Fruit fly (Drosophila melanogaster): ENCODE data around the gene Wnt10.
A peak's percentile ranks its signal among the peaks of the same experiment; 100 is the strongest.

Gene Wnt10

dm6 chr2L:7401627-7402026, 38.4 kb downstream of the Wnt10 start (continued):
- TF ChIP-seq CG2678 (tag; optimal IDR thresholded peaks at IDR 0.05) (peak; percentile 86), CG7963 (GFP tag; IDR thresholded peaks at IDR 0.05; ENCODE audit: partially characterized antibody) (no peak), CG10543 (GFP tag; optimal IDR thresholded peaks at IDR 0.05) (peak; percentile 67), CG16813 (GFP tag; IDR thresholded peaks at IDR 0.05; ENCODE audit: partially characterized antibody) (no peak), CG7271 (tag; optimal IDR thresholded peaks at IDR 0.05) (no peak), vfl (GFP tag; optimal IDR thresholded peaks at IDR 0.05) (peak; percentile 7), dati (GFP tag; IDR thresholded peaks at IDR 0.05) (peak; percentile 59), CG6765 (GFP tag; optimal IDR thresholded peaks at IDR 0.05) (peak; percentile 13), Camta (GFP tag; optimal IDR thresholded peaks at IDR 0.05) (peak; percentile 16), fd102C (GFP tag; optimal IDR thresholded peaks at IDR 0.05) (no peak), kah (GFP tag; optimal IDR thresholded peaks at IDR 0.05) (peak; percentile 8), Dek (tag; optimal IDR thresholded peaks at IDR 0.05) (peak; percentile 68), pzg (GFP tag; optimal IDR thresholded peaks at IDR 0.05) (no peak), CG43689 (GFP tag; IDR thresholded peaks at IDR 0.05) (no peak), ara (GFP tag; IDR thresholded peaks at IDR 0.05) (peak; percentile 71), dan (GFP tag; IDR thresholded peaks at IDR 0.05) (no peak), sob (GFP tag; IDR thresholded peaks at IDR 0.05) (peak; percentile 87), CG34376 (GFP tag; optimal IDR thresholded peaks at IDR 0.05) (no peak), CG2712 (tag; optimal IDR thresholded peaks at IDR 0.05) (peak; percentile 86), CG33213 (GFP tag; optimal IDR thresholded peaks at IDR 0.05) (no peak), dmrt99B (tag; optimal IDR thresholded peaks at IDR 0.05) (peak; percentile 83), hb (GFP tag; IDR thresholded peaks at IDR 0.05; ENCODE audit: partially characterized antibody) (no peak), ash1 (GFP tag; optimal IDR thresholded peaks at IDR 0.05) (no peak), bab2 (GFP tag; optimal IDR thresholded peaks at IDR 0.05) (no peak), slou (GFP tag; optimal IDR thresholded peaks at IDR 0.05) (peak; percentile 12), CG8944 (GFP tag; optimal IDR thresholded peaks at IDR 0.05) (peak; percentile 22), CG4424 (GFP tag; optimal IDR thresholded peaks at IDR 0.05) (peak; percentile 51), az2 (GFP tag; optimal IDR thresholded peaks at IDR 0.05) (peak; percentile 67), sug (tag; optimal IDR thresholded peaks at IDR 0.05) (peak; percentile 63), CG12155 (GFP tag; optimal IDR thresholded peaks at IDR 0.05) (peak; percentile 49), sqz (GFP tag; optimal IDR thresholded peaks at IDR 0.05) (peak; percentile 13), CG13894 (tag; optimal IDR thresholded peaks at IDR 0.05) (peak; percentile 73), GATAe (GFP tag; conservative IDR thresholded peaks at IDR 0.05) (no peak), CG6654 (GFP tag; optimal IDR thresholded peaks at IDR 0.05) (no peak), CG16779 (GFP tag; IDR thresholded peaks at IDR 0.05) (no peak), CG3065 (GFP tag; optimal IDR thresholded peaks at IDR 0.05) (no peak), otp (GFP tag; IDR thresholded peaks at IDR 0.05) (no peak), Oaz (GFP tag; IDR thresholded peaks at IDR 0.05) (peak; percentile 58), fru (optimal IDR thresholded peaks at IDR 0.05) (no peak), gsb (GFP tag; IDR thresholded peaks at IDR 0.05) (peak; percentile 46), chif (GFP tag; optimal IDR thresholded peaks at IDR 0.05) (peak; percentile 40 to 42), CG7928 (GFP tag; optimal IDR thresholded peaks at IDR 0.05) (peak; percentile 12), pb (GFP tag; optimal IDR thresholded peaks at IDR 0.05) (no peak), CG11723 (GFP tag; optimal IDR thresholded peaks at IDR 0.05) (peak; percentile 36), CG15479 (GFP tag; optimal IDR thresholded peaks at IDR 0.05) (no peak), Spps (tag; optimal IDR thresholded peaks at IDR 0.05) (peak; percentile 52), HLH54F (GFP tag; optimal IDR thresholded peaks at IDR 0.05) (no peak), dmrt11E (tag; optimal IDR thresholded peaks at IDR 0.05) (peak; percentile 67), Bteb2 (GFP tag; optimal IDR thresholded peaks at IDR 0.05) (no peak), CG6683 (GFP tag; optimal IDR thresholded peaks at IDR 0.05) (peak; percentile 40), CG11093 (GFP tag; IDR thresholded peaks at IDR 0.05) (peak; percentile 59; the same call in 2 of the 3 replicates), Oli (tag; optimal IDR thresholded peaks at IDR 0.05) (peak; percentile 66)
